Worm (Caenorhabditis elegans) whole organism, L2 larva: ENCODE measurements around the gene srh-292.

Experiments
- C34F6.9 ChIP-seq: fragments of 150-350 bp; optimal IDR thresholded peaks from 2 replicates; lab custom pipeline; 2014; ENCODE audit warnings: missing biosample characterization, missing genetic modification characterization
- F13H6.1 ChIP-seq: sonication (generic microtip); optimal IDR thresholded peaks from 2 replicates; lab custom pipeline; 2016; ENCODE audit warnings: missing genetic modification characterization, missing compliant biosample characterization
- R02D3.7 ChIP-seq: fragments of 150-350 bp; optimal IDR thresholded peaks from 2 replicates; lab custom pipeline; 2014; ENCODE audit warnings: missing biosample characterization, missing genetic modification characterization
- Y55F3AM.14 ChIP-seq: fragments of 200-800 bp; sonication (Bioruptor generic); optimal IDR thresholded peaks from 2 replicates; lab custom pipeline; 2018; ENCODE audit warnings: mild to moderate bottlenecking, missing genetic modification characterization, missing compliant biosample characterization
- ZK546.5 ChIP-seq: sonication (generic microtip); optimal IDR thresholded peaks from 2 replicates; lab custom pipeline; 2017; ENCODE audit warnings: missing biosample characterization, missing genetic modification characterization
- alr-1 ChIP-seq: fragments of 150-350 bp; optimal IDR thresholded peaks from 2 replicates; lab custom pipeline; 2014; ENCODE audit warnings: missing biosample characterization, missing genetic modification characterization
- blmp-1 ChIP-seq: sonication (generic microtip); optimal IDR thresholded peaks from 2 replicates; lab custom pipeline; 2017; ENCODE audit warnings: missing genetic modification characterization, mild to moderate bottlenecking, missing compliant biosample characterization, antibody characterized with exemption, moderate library complexity; ENCODE audit not compliant: insufficient read depth
- crh-2 ChIP-seq: sonication (generic microtip); optimal IDR thresholded peaks from 2 replicates; lab custom pipeline; 2017; ENCODE audit warnings: missing biosample characterization, missing genetic modification characterization
- dmd-4 ChIP-seq: sonication (generic microtip); optimal IDR thresholded peaks from 2 replicates; lab custom pipeline; 2017; ENCODE audit warnings: missing biosample characterization, missing genetic modification characterization
- egl-27 ChIP-seq: sonication (generic microtip); optimal IDR thresholded peaks from 3 replicates; lab custom pipeline; 2017; ENCODE audit warnings: missing biosample characterization, missing genetic modification reagents, missing genetic modification characterization
- elt-1 ChIP-seq: fragments of 150-350 bp; optimal IDR thresholded peaks from 2 replicates; lab custom pipeline; 2014; ENCODE audit warnings: missing biosample characterization, missing genetic modification characterization
- elt-3 ChIP-seq: sonication (generic microtip); optimal IDR thresholded peaks from 2 replicates; lab custom pipeline; 2017; ENCODE audit warnings: missing biosample characterization, missing genetic modification characterization
- fos-1 ChIP-seq: fragments of 150-350 bp; optimal IDR thresholded peaks from 2 replicates; lab custom pipeline; 2014; ENCODE audit warnings: missing biosample characterization, missing genetic modification characterization
- gmeb-1 ChIP-seq: fragments of 150-350 bp; optimal IDR thresholded peaks from 2 replicates; lab custom pipeline; 2014; ENCODE audit warnings: missing biosample characterization, missing genetic modification characterization
- lsy-2 ChIP-seq, 2 experiments: fragments of 150-350 bp in 1 of 2; sonication (generic microtip) in 1 of 2; optimal IDR thresholded peaks; 2 replicates each; lab custom pipeline; 2014 to 2017; ENCODE audit warnings: missing biosample characterization in 2 of 2, missing genetic modification characterization in 2 of 2
- mab-5 ChIP-seq: fragments of 150-350 bp; optimal IDR thresholded peaks from 2 replicates; lab custom pipeline; 2014; ENCODE audit warnings: missing biosample characterization, missing genetic modification characterization
- mbf-1 ChIP-seq: sonication (generic microtip); optimal IDR thresholded peaks from 2 replicates; lab custom pipeline; 2017; ENCODE audit warnings: missing biosample characterization, missing genetic modification characterization
- nhr-10 ChIP-seq: sonication (generic microtip); optimal IDR thresholded peaks from 2 replicates; lab custom pipeline; 2017; ENCODE audit warnings: missing biosample characterization, missing genetic modification characterization
- nhr-12 ChIP-seq: fragments of 150-350 bp; optimal IDR thresholded peaks from 2 replicates; lab custom pipeline; 2014; ENCODE audit warnings: missing biosample characterization, missing genetic modification characterization
- nhr-21 ChIP-seq: fragments of 150-350 bp; optimal IDR thresholded peaks from 2 replicates; lab custom pipeline; 2014; ENCODE audit warnings: missing biosample characterization, missing genetic modification characterization
- nhr-23 ChIP-seq: fragments of 150-350 bp; optimal IDR thresholded peaks from 2 replicates; lab custom pipeline; 2014; ENCODE audit warnings: missing biosample characterization, missing genetic modification reagents, missing genetic modification characterization
- nhr-237 ChIP-seq: fragments of 150-350 bp; optimal IDR thresholded peaks from 2 replicates; lab custom pipeline; 2014; ENCODE audit warnings: missing biosample characterization, missing genetic modification characterization
- nhr-25 ChIP-seq: fragments of 150-350 bp; sonication (generic microtip); optimal IDR thresholded peaks from 3 replicates; lab custom pipeline; 2014; ENCODE audit warnings: missing biosample characterization, missing genetic modification characterization
- nhr-6 ChIP-seq: fragments of 150-350 bp; optimal IDR thresholded peaks from 2 replicates; lab custom pipeline; 2014; ENCODE audit warnings: missing biosample characterization, missing genetic modification characterization
- nhr-77 ChIP-seq: fragments of 150-350 bp; optimal IDR thresholded peaks from 2 replicates; lab custom pipeline; 2014; ENCODE audit warnings: missing biosample characterization, missing genetic modification characterization
- sma-9 ChIP-seq, 2 experiments: fragments of 150-350 bp in 1 of 2; sonication (generic microtip) in 1 of 2; optimal IDR thresholded peaks; 2 replicates each; lab custom pipeline; 2014 to 2016; ENCODE audit warnings: missing genetic modification characterization in 2 of 2, mild to moderate bottlenecking in 1 of 2, missing biosample characterization in 1 of 2, missing compliant biosample characterization in 1 of 2, missing genetic modification reagents in 1 of 2, moderate library complexity in 1 of 2
- snpc-4 ChIP-seq: fragments of 150-350 bp; optimal IDR thresholded peaks from 2 replicates; lab custom pipeline; 2014; ENCODE audit warnings: missing biosample characterization, missing genetic modification characterization
- unc-39 ChIP-seq: fragments of 150-350 bp; optimal IDR thresholded peaks from 2 replicates; lab custom pipeline; 2014; ENCODE audit warnings: missing biosample characterization, missing genetic modification characterization
- unc-55 ChIP-seq: fragments of 150-350 bp; sonication (generic microtip); optimal IDR thresholded peaks from 3 replicates; lab custom pipeline; 2014; ENCODE audit warnings: missing biosample characterization, missing genetic modification reagents, missing genetic modification characterization
- zag-1 ChIP-seq: fragments of 150-350 bp; optimal IDR thresholded peaks from 2 replicates; lab custom pipeline; 2014; ENCODE audit warnings: missing biosample characterization, missing genetic modification characterization
- ztf-1 ChIP-seq: fragments of 200-800 bp; sonication (Bioruptor generic); conservative IDR thresholded peaks from 2 replicates; pipeline ENCODE4 v1.3.6; 2022; ENCODE audit warnings: missing genetic modification characterization, missing compliant biosample characterization
- ztf-11 ChIP-seq: sonication (generic microtip); optimal IDR thresholded peaks from 2 replicates; lab custom pipeline; 2017; ENCODE audit warnings: missing biosample characterization, missing genetic modification characterization
- ztf-4 ChIP-seq: fragments of 150-350 bp; optimal IDR thresholded peaks from 2 replicates; lab custom pipeline; 2014; ENCODE audit warnings: missing biosample characterization, missing genetic modification characterization

srh-292 gene

ce11 chrV:17810053-17810452, 7.5 kb downstream of the srh-292 start, which contains the start of gene srh-296:
Gene srh-296 (plus strand): TSS chrV:17810353.
- TF ChIP-seq elt-1 (no peak), F13H6.1 (no peak), crh-2 (no peak), gmeb-1 (no peak), C34F6.9 (tag; lab: Kevin White, UChicago) (no peak), mbf-1 (tag; lab: Kevin White, UChicago) (no peak), ztf-1 (GFP tag; lab: Robert Waterston, UW) (no peak), dmd-4 (no peak), snpc-4 (no peak), blmp-1 (no peak), nhr-10 (no peak), alr-1 (no peak), nhr-25 (no peak), mab-5 (no peak), elt-3 (tag; lab: Kevin White, UChicago) (no peak), nhr-23 (tag; lab: Kevin White, UChicago) (no peak), unc-55 (no peak)
- TF ChIP-seq, all 48 proteins: peak for 0

ce11 chrV:17812127-17812526, 9.6 kb downstream of the srh-292 start:
- no peak for TF ChIP-seq C34F6.9 (tag; lab: Kevin White, UChicago)
- TF ChIP-seq, all 48 proteins: peak for 0

ce11 chrV:17818567-17818966, 16.0 kb downstream of the srh-292 start, which contains the start of gene srh-298:
Gene srh-298 (plus strand): TSS chrV:17818867.
- TF ChIP-seq R02D3.7: no peak
- no peak for TF ChIP-seq dmd-4
- no peak for TF ChIP-seq sma-9 (GFP tag; optimal IDR thresholded peaks at IDR 0.05; lab: Kevin White, UChicago)
- TF ChIP-seq sma-9 (tag; optimal IDR thresholded peaks at IDR 0.05; lab: Kevin White, UChicago): no peak
- TF ChIP-seq zag-1: no peak
- TF ChIP-seq nhr-12 (tag; lab: Kevin White, UChicago): no peak
- TF ChIP-seq unc-39: no peak
- TF ChIP-seq nhr-21 (tag; lab: Kevin White, UChicago): no peak
- TF ChIP-seq Y55F3AM.14 (GFP tag; lab: Kevin White, UChicago): no peak
- no peak for TF ChIP-seq mbf-1 (tag; lab: Kevin White, UChicago)
- no peak for TF ChIP-seq C34F6.9 (tag; lab: Kevin White, UChicago)
- TF ChIP-seq ztf-11: no peak
- TF ChIP-seq, all 48 proteins: peak for 0

- TF ChIP-seq elt-1 (no peak), nhr-6 (tag; lab: Kevin White, UChicago) (no peak), F13H6.1 (no peak)
- TF ChIP-seq, all 48 proteins: peak for 0
These were observed 17.1 kb downstream of the srh-292 start for ce11 chrV:17819704-17820103.

ce11 chrV:17821805-17822204, 19.2 kb downstream of the srh-292 start, which contains the start of gene srh-300:
Gene srh-300 (plus strand): TSS chrV:17822105.
- TF ChIP-seq egl-27 (tag; lab: Kevin White, UChicago) (no peak), unc-55 (no peak), ztf-4 (tag; lab: Kevin White, UChicago) (no peak), mbf-1 (tag; lab: Kevin White, UChicago) (no peak), dmd-4 (no peak), ZK546.5 (no peak)

ce11 chrV:17824610-17825009, 22.0 kb downstream of the srh-292 start, which contains the start of gene srh-301:
Gene srh-301 (plus strand): TSS chrV:17824910.
- no peak for TF ChIP-seq nhr-237
- no peak for TF ChIP-seq nhr-77 (tag; lab: Kevin White, UChicago)
- TF ChIP-seq fos-1 (tag; lab: Kevin White, UChicago): no peak
- TF ChIP-seq lsy-2 (tag; optimal IDR thresholded peaks at IDR 0.05; lab: Kevin White, UChicago): no peak
- no peak for TF ChIP-seq F13H6.1
- TF ChIP-seq Y55F3AM.14 (GFP tag; lab: Kevin White, UChicago): no peak
- TF ChIP-seq nhr-12 (tag; lab: Kevin White, UChicago): no peak
